Worm (Caenorhabditis elegans) whole organism, young adult: ENCODE measurements around the gene ncx-8.

Experiments
- madf-3 ChIP-seq: fragments of 200-800 bp; sonication (Bioruptor generic); IDR thresholded peaks from 2 replicates; pipeline ENCODE4 v1.3.6; 2022; ENCODE audit warnings: missing genetic modification reagents, missing genetic modification characterization, missing compliant biosample characterization
- madf-6 ChIP-seq: fragments of 200-800 bp; sonication (Bioruptor generic); IDR thresholded peaks from 2 replicates; pipeline ENCODE4 v1.3.6; 2022; ENCODE audit warnings: missing genetic modification reagents, missing genetic modification characterization, missing compliant biosample characterization
- pha-4 ChIP-seq: fragments of 150-350 bp; sonication (generic microtip); optimal IDR thresholded peaks from 2 replicates; lab custom pipeline; 2014; ENCODE audit warnings: missing biosample characterization, missing genetic modification reagents, missing genetic modification characterization

- TF ChIP-seq madf-3 (GFP tag; lab: Robert Waterston, UW): no peak
- no peak for TF ChIP-seq madf-6 (GFP tag; lab: Robert Waterston, UW)
- TF ChIP-seq pha-4 (tag; lab: Kevin White, UChicago): no peak
Measured at ce11 chrV:5036364-5036763, 49.4 kb upstream of the ncx-8 start, which contains the start of gene K11D12.7.
